Fruit fly (Drosophila melanogaster) whole organism, prepupa: ENCODE data around the gene mon2.
A peak's percentile ranks its signal among the peaks of the same experiment; 100 is the strongest.

Experiments
- Blimp-1 ChIP-seq: fragments of 200-800 bp; sonication (Bioruptor generic); optimal IDR thresholded peaks from 3 replicates; lab custom pipeline; 2017; ENCODE audit warnings: missing biosample characterization, missing genetic modification characterization, mild to moderate bottlenecking, moderate library complexity, missing genetic modification reagents
- CG10631 ChIP-seq: fragments of 200-800 bp; sonication (Bioruptor generic); optimal IDR thresholded peaks from 2 replicates; lab custom pipeline; 2016; ENCODE audit warnings: missing biosample characterization, missing genetic modification characterization
- CG11294 ChIP-seq: fragments of 200-800 bp; sonication (Bioruptor generic); IDR thresholded peaks from 2 replicates; pipeline ENCODE4 v1.3.6; 2022; ENCODE audit warnings: missing biosample characterization, missing genetic modification characterization
- CG15336 ChIP-seq: fragments of 200-800 bp; sonication (Bioruptor generic); IDR thresholded peaks from 2 replicates; pipeline ENCODE4 v1.3.6; 2022; ENCODE audit warnings: missing biosample characterization, missing genetic modification characterization
- CG3032 ChIP-seq: fragments of 200-800 bp; optimal IDR thresholded peaks from 2 replicates; lab custom pipeline; 2019; ENCODE audit warnings: missing biosample characterization, mild to moderate bottlenecking, missing genetic modification characterization, moderate library complexity
- CG32006 ChIP-seq: fragments of 200-800 bp; sonication (Bioruptor generic); optimal IDR thresholded peaks from 3 replicates; lab custom pipeline; 2017; ENCODE audit warnings: missing biosample characterization, mild to moderate bottlenecking, missing genetic modification characterization
- CG6163 ChIP-seq: fragments of 200-800 bp; sonication (Bioruptor generic); IDR thresholded peaks from 3 replicates; pipeline ENCODE4 v1.3.6; 2022; ENCODE audit warnings: missing biosample characterization, missing genetic modification characterization
- CG6854 ChIP-seq: fragments of 200-800 bp; sonication (Bioruptor generic); optimal IDR thresholded peaks from 2 replicates; lab custom pipeline; 2017; ENCODE audit warnings: missing biosample characterization, mild to moderate bottlenecking, missing genetic modification characterization
- CG8119 ChIP-seq: fragments of 200-800 bp; sonication (Bioruptor generic); IDR thresholded peaks from 3 replicates; pipeline ENCODE4 v1.3.6; 2022; ENCODE audit warnings: missing biosample characterization, missing genetic modification characterization
- Eip75B ChIP-seq: fragments of 200-800 bp; sonication (Bioruptor generic); optimal IDR thresholded peaks from 3 replicates; lab custom pipeline; 2016; ENCODE audit warnings: missing biosample characterization, missing genetic modification characterization
- Eip78C ChIP-seq: fragments of 200-800 bp; sonication (Bioruptor generic); peaks from one replicate; lab custom pipeline; 2016; ENCODE audit warnings: missing biosample characterization, missing genetic modification characterization
- Gug ChIP-seq: fragments of 200-800 bp; sonication (Bioruptor generic); IDR thresholded peaks from 2 replicates; pipeline ENCODE4 v1.3.6; 2022; ENCODE audit warnings: missing biosample characterization, missing genetic modification characterization
- Smox ChIP-seq: fragments of 200-800 bp; sonication (Bioruptor generic); optimal IDR thresholded peaks from 3 replicates; lab custom pipeline; 2016; ENCODE audit warnings: missing biosample characterization, missing genetic modification characterization
- Sox15 ChIP-seq: fragments of 200-800 bp; sonication (Bioruptor generic); optimal IDR thresholded peaks from 3 replicates; lab custom pipeline; 2016; ENCODE audit warnings: missing biosample characterization, missing genetic modification characterization
- esn ChIP-seq: fragments of 200-800 bp; sonication (Bioruptor generic); optimal IDR thresholded peaks from 2 replicates; lab custom pipeline; 2016; ENCODE audit warnings: missing biosample characterization, mild to moderate bottlenecking, missing genetic modification characterization, moderate library complexity
- fd59A ChIP-seq: fragments of 200-800 bp; sonication (Bioruptor generic); optimal IDR thresholded peaks from 2 replicates; lab custom pipeline; 2017; ENCODE audit warnings: missing biosample characterization, mild to moderate bottlenecking, missing genetic modification characterization, missing genetic modification reagents
- pdm3 ChIP-seq: fragments of 200-800 bp; sonication (Bioruptor generic); optimal IDR thresholded peaks from 3 replicates; lab custom pipeline; 2016; ENCODE audit warnings: missing biosample characterization, missing genetic modification characterization
- ss ChIP-seq, 2 experiments: fragments of 200-800 bp; sonication (Bioruptor generic); optimal IDR thresholded peaks; 2 replicates in 1 of 2; 3 replicates in 1 of 2; lab custom pipeline; 2017 to 2018; ENCODE audit warnings: mild to moderate bottlenecking in 2 of 2, missing biosample characterization in 2 of 2, missing genetic modification characterization in 2 of 2, moderate library complexity in 1 of 2
- topi ChIP-seq: fragments of 200-800 bp; sonication (Bioruptor generic); optimal IDR thresholded peaks from 3 replicates; lab custom pipeline; 2016; ENCODE audit warnings: missing biosample characterization, missing genetic modification characterization

mon2 gene

dm6 chr2L:8071112-8071976, 52.5 kb downstream of the mon2 start, which contains the start of gene poe:
Gene poe (minus strand): TSS chr2L:8071624.
- TF ChIP-seq CG6854 (GFP tag; lab: Kevin White, UChicago) = peak; percentile 20
- 0 out of 2 replicates have a peak, but pooled peaks have one; percentile 15 for TF ChIP-seq Gug
- peak; percentile 65; the same call in 1 of the 3 replicates for TF ChIP-seq CG6163 (GFP tag; lab: Robert Waterston, UW)
- peak; percentile 73 for TF ChIP-seq CG15336 (GFP tag; lab: Robert Waterston, UW)
- no peak for TF ChIP-seq CG32006 (GFP tag; lab: Kevin White, UChicago)
- no peak for TF ChIP-seq fd59A (GFP tag; lab: Kevin White, UChicago)
- TF ChIP-seq Eip78C (GFP tag; lab: Kevin White, UChicago) = no peak
- TF ChIP-seq ss (GFP tag; optimal IDR thresholded peaks at IDR 0.05; lab: Kevin White, UChicago) = no peak
- no peak for TF ChIP-seq topi (GFP tag; lab: Kevin White, UChicago)
- TF ChIP-seq Smox (GFP tag; lab: Kevin White, UChicago) = no peak
- peak; percentile 1 for TF ChIP-seq esn (GFP tag; lab: Kevin White, UChicago)
- TF ChIP-seq CG8119 (GFP tag; lab: Robert Waterston, UW) = peak; percentile 76
- peak; percentile 29 for TF ChIP-seq CG10631 (GFP tag; lab: Kevin White, UChicago)
- TF ChIP-seq CG3032 (tag; lab: Kevin White, UChicago) = peak; percentile 69
- TF ChIP-seq Eip75B (GFP tag; lab: Kevin White, UChicago) = no peak
- no peak for TF ChIP-seq pdm3
- TF ChIP-seq Sox15 (GFP tag; lab: Kevin White, UChicago) = no peak
- TF ChIP-seq CG11294 (GFP tag; lab: Robert Waterston, UW) = peak; percentile 41
- TF ChIP-seq Blimp-1 (GFP tag; lab: Kevin White, UChicago) = no peak
